Worm (Caenorhabditis elegans) whole organism, L2 larva: ENCODE measurements around the gene F48B9.3.

ENCODE experiments used
- C34F6.9 ChIP-seq: fragments of 150-350 bp; optimal IDR thresholded peaks from 2 replicates; lab custom pipeline; 2014; ENCODE audit warnings: missing biosample characterization, missing genetic modification characterization
- ztf-11 ChIP-seq: sonication (generic microtip); optimal IDR thresholded peaks from 2 replicates; lab custom pipeline; 2017; ENCODE audit warnings: missing biosample characterization, missing genetic modification characterization

- TF ChIP-seq C34F6.9 (tag; lab: Kevin White, UChicago) (no peak), ztf-11 (no peak)
Measured at ce11 chrX:2212141-2212540, 47.3 kb downstream of the F48B9.3 start.
